Fruit fly (Drosophila melanogaster) whole organism, pupa: ENCODE data around the gene CG46042.

Source experiments
- CG10348 ChIP-seq: fragments of 200-800 bp; sonication (Bioruptor generic); IDR thresholded peaks from 2 replicates; pipeline ENCODE4 v1.3.6; 2022; ENCODE audit warnings: missing biosample characterization, missing genetic modification characterization
- CG12605 ChIP-seq: fragments of 200-800 bp; sonication (Bioruptor generic); IDR thresholded peaks from 2 replicates; pipeline ENCODE4 v1.3.6; 2022; ENCODE audit warnings: missing biosample characterization, missing genetic modification characterization
- CG13204 ChIP-seq: fragments of 200-800 bp; sonication (Bioruptor generic); optimal IDR thresholded peaks from 2 replicates; lab custom pipeline; 2018; ENCODE audit warnings: missing biosample characterization, mild to moderate bottlenecking, missing genetic modification characterization, moderate library complexity
- CG14655 ChIP-seq: fragments of 200-800 bp; sonication (Bioruptor generic); optimal IDR thresholded peaks from 3 replicates; lab custom pipeline; 2017; ENCODE audit warnings: mild to moderate bottlenecking, missing biosample characterization, missing genetic modification reagents, missing genetic modification characterization
- CG15710 ChIP-seq: fragments of 200-800 bp; sonication (Bioruptor generic); optimal IDR thresholded peaks from 2 replicates; lab custom pipeline; 2018; ENCODE audit warnings: missing biosample characterization, mild to moderate bottlenecking, missing genetic modification characterization, moderate library complexity
- CG17806 ChIP-seq: fragments of 200-800 bp; sonication (Bioruptor generic); optimal IDR thresholded peaks from 2 replicates; lab custom pipeline; 2018; ENCODE audit warnings: missing biosample characterization, mild to moderate bottlenecking, missing genetic modification characterization, moderate library complexity
- CG32121 ChIP-seq: fragments of 200-800 bp; sonication (Bioruptor generic); IDR thresholded peaks from 2 replicates; pipeline ENCODE4 v1.3.6; 2022; ENCODE audit warnings: missing biosample characterization, missing genetic modification characterization
- CG34367 ChIP-seq: fragments of 200-800 bp; sonication (Bioruptor generic); optimal IDR thresholded peaks from 2 replicates; lab custom pipeline; 2018; ENCODE audit warnings: missing biosample characterization, mild to moderate bottlenecking, missing genetic modification characterization
- CG4496 ChIP-seq: fragments of 200-800 bp; sonication (Bioruptor generic); IDR thresholded peaks from 3 replicates; pipeline ENCODE4 v1.3.6; 2022; ENCODE audit warnings: missing biosample characterization, missing genetic modification characterization
- CG8159 ChIP-seq: fragments of 200-800 bp; sonication (Bioruptor generic); optimal IDR thresholded peaks from 3 replicates; lab custom pipeline; 2018; ENCODE audit warnings: missing biosample characterization, mild to moderate bottlenecking, missing genetic modification characterization, moderate library complexity
- CG8301 ChIP-seq: fragments of 200-800 bp; sonication (Bioruptor generic); optimal IDR thresholded peaks from 2 replicates; lab custom pipeline; 2018; ENCODE audit warnings: missing biosample characterization, mild to moderate bottlenecking, missing genetic modification characterization
- CG9948 ChIP-seq: fragments of 200-800 bp; sonication (Bioruptor generic); optimal IDR thresholded peaks from 2 replicates; lab custom pipeline; 2018; ENCODE audit warnings: missing biosample characterization, mild to moderate bottlenecking, missing genetic modification characterization, moderate library complexity
- D1 ChIP-seq: fragments of 200-800 bp; sonication (Bioruptor generic); optimal IDR thresholded peaks from 2 replicates; lab custom pipeline; 2018; ENCODE audit warnings: missing biosample characterization, mild to moderate bottlenecking, missing genetic modification characterization, moderate library complexity
- EcR ChIP-seq: fragments of 200-800 bp; sonication (Bioruptor generic); optimal IDR thresholded peaks from 3 replicates; lab custom pipeline; 2019; ENCODE audit warnings: missing biosample characterization, missing genetic modification characterization, mild to moderate bottlenecking, moderate library complexity, missing genetic modification reagents
- Ets98B ChIP-seq: fragments of 200-800 bp; sonication (Bioruptor generic); IDR thresholded peaks from 2 replicates; pipeline ENCODE4 v1.3.6; 2022; ENCODE audit warnings: missing biosample characterization, missing genetic modification characterization
- Pif1A ChIP-seq: fragments of 200-800 bp; sonication (Bioruptor generic); optimal IDR thresholded peaks from 3 replicates; lab custom pipeline; 2016; ENCODE audit warnings: missing biosample characterization, missing genetic modification characterization
- Pif1B ChIP-seq: fragments of 200-800 bp; sonication (Bioruptor generic); optimal IDR thresholded peaks from 3 replicates; lab custom pipeline; 2016; ENCODE audit warnings: missing biosample characterization, missing genetic modification characterization
- Snoo ChIP-seq: fragments of 200-800 bp; sonication (Bioruptor generic); optimal IDR thresholded peaks from 3 replicates; lab custom pipeline; 2017; ENCODE audit warnings: missing biosample characterization, mild to moderate bottlenecking, missing genetic modification characterization, inconsistent platforms
- fd96Ca ChIP-seq: fragments of 200-800 bp; sonication (Bioruptor generic); IDR thresholded peaks from 3 replicates; pipeline ENCODE4 v1.3.6; 2022; ENCODE audit warnings: missing biosample characterization, missing genetic modification characterization
- gl ChIP-seq: fragments of 200-800 bp; sonication (Bioruptor generic); optimal IDR thresholded peaks from 2 replicates; lab custom pipeline; 2018; ENCODE audit warnings: missing biosample characterization, mild to moderate bottlenecking, missing genetic modification characterization
- rn ChIP-seq: fragments of 200-800 bp; sonication (Bioruptor generic); IDR thresholded peaks from 2 replicates; pipeline ENCODE4 v1.3.6; 2022; ENCODE audit warnings: missing biosample characterization, missing genetic modification characterization

The CG46042 gene

DNA sequence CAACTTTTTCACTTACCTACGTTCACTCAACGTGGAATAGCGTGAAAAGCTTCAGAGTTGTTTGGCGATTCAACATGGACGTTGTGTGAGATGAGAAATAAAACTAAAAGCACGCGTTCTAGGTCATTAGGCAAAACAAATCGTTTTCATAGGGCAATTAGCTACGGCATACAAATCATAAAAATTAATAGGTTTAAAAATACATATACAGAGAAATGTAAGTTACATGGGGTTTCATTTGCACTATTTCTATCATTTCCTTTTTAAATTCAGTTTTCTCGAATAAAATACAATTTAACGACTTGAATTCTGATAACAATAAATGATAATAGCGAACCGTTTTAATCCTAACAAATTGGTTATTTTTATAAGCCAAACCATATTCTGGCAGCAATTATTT, at the start of gene CG46042:
CG46042 (minus strand) TSS at position 101 of the 400 bp plus-strand sequence.
- no peak for TF ChIP-seq CG17806
- no peak for TF ChIP-seq fd96Ca
- no peak for TF ChIP-seq D1 (tag; lab: Kevin White, UChicago)
- TF ChIP-seq Pif1B (GFP tag; lab: Kevin White, UChicago) = no peak
- no peak for TF ChIP-seq gl
- no peak for TF ChIP-seq CG10348
- no peak for TF ChIP-seq EcR (GFP tag; lab: Kevin White, UChicago)
- TF ChIP-seq Snoo = no peak
- TF ChIP-seq CG34367 (tag; lab: Kevin White, UChicago) = no peak
- TF ChIP-seq CG13204 (GFP tag; lab: Kevin White, UChicago) = no peak
- TF ChIP-seq CG4496 (GFP tag; lab: Robert Waterston, UW) = no peak
- TF ChIP-seq CG15710 = no peak
- no peak for TF ChIP-seq CG32121 (GFP tag; lab: Robert Waterston, UW)
- no peak for TF ChIP-seq CG8301 (tag; lab: Kevin White, UChicago)
- TF ChIP-seq Pif1A (GFP tag; lab: Kevin White, UChicago) = no peak
- TF ChIP-seq CG12605 = no peak
- TF ChIP-seq, all 21 proteins: peak for 0

DNA sequence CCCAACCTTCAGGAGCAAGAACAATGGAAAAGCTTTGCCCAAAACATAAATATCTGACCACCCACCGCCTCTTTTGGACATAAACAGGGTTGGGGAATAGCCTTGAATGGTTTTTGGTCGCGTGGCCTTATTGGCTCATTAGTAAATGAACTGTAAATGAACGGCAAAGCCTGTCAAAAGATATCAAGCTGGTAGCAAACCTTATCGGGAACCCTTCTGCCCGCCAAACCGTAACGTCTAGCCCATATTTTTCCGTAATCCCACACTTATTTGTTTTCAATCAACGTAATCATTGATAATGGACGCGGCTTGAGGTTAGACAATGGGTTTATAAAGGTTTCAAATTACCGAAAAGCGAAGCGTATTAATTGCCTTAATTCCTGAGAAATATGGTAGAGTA, 43.2 kb upstream of the CG46042 start:
- TF ChIP-seq CG32121 (GFP tag; lab: Robert Waterston, UW) (no peak), CG34367 (tag; lab: Kevin White, UChicago) (no peak), CG4496 (GFP tag; lab: Robert Waterston, UW) (no peak), fd96Ca (no peak), EcR (GFP tag; lab: Kevin White, UChicago) (no peak)

DNA sequence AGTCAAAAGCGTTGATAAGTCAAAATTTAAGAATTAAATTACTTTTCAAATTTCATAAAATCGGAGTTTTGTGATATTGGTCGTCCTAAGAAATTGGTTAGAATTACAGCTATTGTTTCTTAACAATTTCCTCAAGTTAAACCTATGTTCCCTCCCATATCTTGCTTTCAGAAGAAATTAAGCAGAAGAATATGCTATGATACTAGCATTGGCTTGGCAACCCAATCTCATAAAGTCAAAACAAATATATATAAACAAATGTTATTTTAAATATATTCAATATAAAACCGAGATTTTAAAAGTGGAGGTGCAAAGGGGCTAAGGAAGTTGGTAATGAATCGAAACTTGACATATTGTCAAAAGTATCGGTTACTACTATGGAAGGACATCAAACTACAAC, 30.4 kb upstream of the CG46042 start, which contains the start of gene CG31213:
CG31213 (plus strand) TSS at position 301 of the 400 bp plus-strand sequence.
- TF ChIP-seq CG13204 (GFP tag; lab: Kevin White, UChicago) (no peak), CG34367 (tag; lab: Kevin White, UChicago) (no peak), gl (no peak)

DNA sequence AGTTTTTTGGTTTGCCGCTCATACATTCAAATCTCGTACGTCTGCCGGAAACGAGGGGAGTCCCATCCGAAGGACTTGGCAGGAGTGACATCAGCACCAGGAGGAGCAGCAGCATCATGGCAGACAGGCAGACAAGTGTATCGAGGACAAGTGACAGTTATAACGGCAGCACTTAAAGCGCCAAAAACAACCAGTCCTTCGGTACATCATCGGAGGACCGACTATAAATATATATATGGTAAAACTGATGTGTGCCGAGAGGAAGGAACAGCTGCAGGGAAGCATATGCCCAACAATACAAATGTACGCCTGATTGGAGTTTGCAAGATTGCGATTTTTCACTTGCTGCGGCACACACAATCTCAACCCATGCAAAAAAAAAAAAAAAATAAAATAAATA, 26.5 kb upstream of the CG46042 start:
- TF ChIP-seq CG32121 (GFP tag; lab: Robert Waterston, UW) = no peak
- TF ChIP-seq gl = no peak
- TF ChIP-seq CG8301 (tag; lab: Kevin White, UChicago) = no peak
- no peak for TF ChIP-seq CG17806
- no peak for TF ChIP-seq rn (GFP tag; lab: Robert Waterston, UW)
- TF ChIP-seq CG14655 (GFP tag; lab: Kevin White, UChicago) = no peak
- no peak for TF ChIP-seq CG8159 (tag; lab: Kevin White, UChicago)
- TF ChIP-seq D1 (tag; lab: Kevin White, UChicago) = no peak
- no peak for TF ChIP-seq CG4496 (GFP tag; lab: Robert Waterston, UW)
- no peak for TF ChIP-seq CG10348
- no peak for TF ChIP-seq Snoo
- no peak for TF ChIP-seq CG34367 (tag; lab: Kevin White, UChicago)
- no peak for TF ChIP-seq EcR (GFP tag; lab: Kevin White, UChicago)
- no peak for TF ChIP-seq Ets98B (GFP tag; lab: Robert Waterston, UW)
- TF ChIP-seq CG13204 (GFP tag; lab: Kevin White, UChicago) = no peak
- no peak for TF ChIP-seq CG15710
- no peak for TF ChIP-seq CG9948 (tag; lab: Kevin White, UChicago)

DNA sequence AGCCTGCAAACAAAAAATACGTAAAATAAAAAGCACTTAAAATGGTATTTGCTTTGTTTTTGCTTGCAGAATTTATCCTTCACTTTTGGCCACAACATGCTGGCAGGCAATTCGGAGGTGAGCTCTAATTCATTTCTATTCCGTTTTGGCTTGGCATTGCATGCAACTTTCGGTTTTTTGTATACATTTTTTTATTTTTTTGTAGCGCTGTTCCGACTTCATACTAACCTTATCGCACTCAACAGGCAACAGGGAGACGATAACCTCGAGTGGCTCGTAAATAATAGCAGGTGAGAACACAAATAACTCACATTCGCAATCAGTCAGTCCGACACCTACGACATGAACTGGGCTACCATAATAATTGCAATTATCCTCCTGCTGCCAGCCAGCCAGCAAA, 5.9 kb upstream of the CG46042 start, which contains the start of gene CG4783:
CG4783 (plus strand) TSS at position 301 of the 400 bp plus-strand sequence.
- TF ChIP-seq CG4496 (GFP tag; lab: Robert Waterston, UW) = no peak
- TF ChIP-seq CG9948 (tag; lab: Kevin White, UChicago) = no peak
- TF ChIP-seq CG15710 = no peak
- TF ChIP-seq CG8159 (tag; lab: Kevin White, UChicago) = no peak

DNA sequence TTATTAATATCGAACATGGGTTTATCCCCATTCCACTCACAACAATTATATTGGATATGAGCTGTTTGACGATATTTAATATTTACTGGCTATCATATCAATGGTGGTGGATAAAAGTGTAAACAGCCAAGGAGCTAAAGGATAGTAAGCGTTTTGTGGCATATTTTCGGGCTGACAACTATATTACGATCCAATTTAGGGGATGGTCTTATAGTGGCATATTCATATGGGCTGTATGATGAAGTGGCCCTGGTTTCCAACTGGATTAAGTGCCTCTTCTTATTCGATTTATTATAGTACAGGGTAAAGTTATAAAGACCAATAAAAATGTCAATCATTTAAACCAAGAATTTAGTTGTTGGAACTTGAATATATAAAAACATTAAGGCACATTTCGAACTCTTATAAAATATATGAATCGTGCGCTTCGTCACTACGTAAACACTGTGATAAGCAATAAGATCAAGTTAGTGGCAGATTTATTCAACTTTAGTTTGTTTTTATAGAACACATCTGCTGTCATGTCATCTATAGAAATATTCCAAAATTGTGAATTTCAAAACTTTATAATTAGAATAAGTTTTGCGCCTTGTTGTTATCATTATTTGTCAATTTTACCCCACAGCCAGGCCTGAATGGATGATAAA, 3.1 kb downstream of the CG46042 start:
- TF ChIP-seq Snoo (no peak), CG17806 (no peak), EcR (GFP tag; lab: Kevin White, UChicago) (no peak), CG14655 (GFP tag; lab: Kevin White, UChicago) (no peak), Pif1B (GFP tag; lab: Kevin White, UChicago) (no peak), CG32121 (GFP tag; lab: Robert Waterston, UW) (no peak), CG4496 (GFP tag; lab: Robert Waterston, UW) (no peak), rn (GFP tag; lab: Robert Waterston, UW) (no peak), CG15710 (no peak), D1 (tag; lab: Kevin White, UChicago) (no peak), CG10348 (no peak), Pif1A (GFP tag; lab: Kevin White, UChicago) (no peak), CG8301 (tag; lab: Kevin White, UChicago) (no peak), CG12605 (no peak), CG34367 (tag; lab: Kevin White, UChicago) (no peak)

DNA sequence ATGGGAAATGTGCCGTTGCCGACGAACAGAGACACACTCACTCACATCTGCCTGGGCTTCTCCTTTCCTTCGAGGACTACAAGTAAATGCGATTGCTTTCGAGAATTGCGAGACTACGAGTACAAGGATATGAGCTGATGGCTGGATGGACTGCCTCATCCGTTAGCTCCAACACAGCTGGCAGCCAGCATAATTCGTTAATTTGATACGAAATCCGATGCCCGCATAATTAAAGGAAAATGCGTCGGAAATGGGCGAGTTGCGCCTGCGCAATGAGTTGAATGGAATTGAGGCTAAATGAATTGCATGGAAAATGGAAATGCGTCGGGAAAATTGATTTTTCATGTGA, 6.5 kb downstream of the CG46042 start:
- TF ChIP-seq Pif1A (GFP tag; lab: Kevin White, UChicago) = no peak
- no peak for TF ChIP-seq rn (GFP tag; lab: Robert Waterston, UW)
- TF ChIP-seq D1 (tag; lab: Kevin White, UChicago) = no peak
- TF ChIP-seq CG14655 (GFP tag; lab: Kevin White, UChicago) = no peak
- no peak for TF ChIP-seq Ets98B (GFP tag; lab: Robert Waterston, UW)
- no peak for TF ChIP-seq Snoo
- no peak for TF ChIP-seq CG34367 (tag; lab: Kevin White, UChicago)
- no peak for TF ChIP-seq CG9948 (tag; lab: Kevin White, UChicago)
- TF ChIP-seq CG8159 (tag; lab: Kevin White, UChicago) = no peak
- no peak for TF ChIP-seq CG15710
- TF ChIP-seq CG10348 = no peak
- TF ChIP-seq CG17806 = no peak
- TF ChIP-seq CG4496 (GFP tag; lab: Robert Waterston, UW) = no peak
- TF ChIP-seq CG12605 = no peak
- TF ChIP-seq gl = no peak
- TF ChIP-seq fd96Ca = no peak
- TF ChIP-seq CG8301 (tag; lab: Kevin White, UChicago) = no peak
